Worm (Caenorhabditis elegans) whole organism, early embryonic: ENCODE measurements around the gene srbc-20.
A peak's percentile ranks its signal among the peaks of the same experiment; 100 is the strongest.

Experiments
- B0310.2 ChIP-seq: sonication (generic microtip); optimal IDR thresholded peaks from 2 replicates; lab custom pipeline; 2016; ENCODE audit warnings: mild to moderate bottlenecking, missing genetic modification characterization, missing compliant biosample characterization
- F13C5.2 ChIP-seq: sonication (generic microtip); optimal IDR thresholded peaks from 2 replicates; lab custom pipeline; 2017; ENCODE audit warnings: mild to moderate bottlenecking, missing genetic modification characterization, inconsistent platforms, missing compliant biosample characterization
- aly-1 ChIP-seq: sonication (generic microtip); optimal IDR thresholded peaks from 2 replicates; lab custom pipeline; 2016; ENCODE audit warnings: missing genetic modification characterization, missing compliant biosample characterization
- ama-1 ChIP-seq: fragments of 150-350 bp; optimal IDR thresholded peaks from 2 replicates; lab custom pipeline; 2014
- ceh-13 ChIP-seq: fragments of 200-800 bp; sonication (Bioruptor generic); optimal IDR thresholded peaks from 2 replicates; lab custom pipeline; 2018; ENCODE audit warnings: mild to moderate bottlenecking, missing genetic modification characterization, missing compliant biosample characterization
- ceh-36 ChIP-seq: sonication (generic microtip); optimal IDR thresholded peaks from 2 replicates; lab custom pipeline; 2016; ENCODE audit warnings: missing genetic modification characterization, inconsistent platforms, missing compliant biosample characterization
- ets-7 ChIP-seq: sonication (generic microtip); optimal IDR thresholded peaks from 2 replicates; lab custom pipeline; 2016; ENCODE audit warnings: missing genotype, missing genetic modification characterization, missing compliant biosample characterization
- flt-1 ChIP-seq: fragments of 200-800 bp; sonication (Bioruptor generic); IDR thresholded peaks from 2 replicates; pipeline ENCODE4 v1.3.6; 2022; ENCODE audit warnings: missing genetic modification characterization, missing compliant biosample characterization
- hmbx-1 ChIP-seq: sonication (generic microtip); optimal IDR thresholded peaks from 2 replicates; lab custom pipeline; 2016; ENCODE audit warnings: mild to moderate bottlenecking, missing genetic modification characterization, missing compliant biosample characterization
- hmg-4 ChIP-seq: fragments of 200-800 bp; sonication (Bioruptor generic); optimal IDR thresholded peaks from 2 replicates; lab custom pipeline; 2018; ENCODE audit warnings: mild to moderate bottlenecking, missing genetic modification characterization, missing compliant biosample characterization
- hnd-1 ChIP-seq: sonication (generic microtip); optimal IDR thresholded peaks from 2 replicates; lab custom pipeline; 2016; ENCODE audit warnings: missing genetic modification characterization, missing compliant biosample characterization
- pes-1 ChIP-seq: fragments of 200-800 bp; sonication (Bioruptor generic); IDR thresholded peaks from 2 replicates; pipeline ENCODE4 v1.3.6; 2022; ENCODE audit warnings: missing genetic modification reagents, missing genetic modification characterization, missing compliant biosample characterization
- scrt-1 ChIP-seq: fragments of 200-800 bp; sonication (Bioruptor generic); IDR thresholded peaks from 2 replicates; pipeline ENCODE4 v1.3.6; 2022; ENCODE audit warnings: missing genetic modification characterization, missing compliant biosample characterization
- sea-1 ChIP-seq: fragments of 200-800 bp; sonication (Bioruptor generic); conservative IDR thresholded peaks from 2 replicates; pipeline ENCODE4 v1.3.6; 2022; ENCODE audit warnings: missing genetic modification characterization, missing compliant biosample characterization
- tbx-11 ChIP-seq: fragments of 200-800 bp; sonication (Bioruptor generic); IDR thresholded peaks from 2 replicates; pipeline ENCODE4 v1.3.6; 2022; ENCODE audit warnings: missing genetic modification characterization, missing compliant biosample characterization
- tbx-37 ChIP-seq: fragments of 200-800 bp; sonication (Bioruptor generic); conservative IDR thresholded peaks from 2 replicates; pipeline ENCODE4 v1.3.6; 2022; ENCODE audit warnings: missing genetic modification reagents, missing genetic modification characterization, missing compliant biosample characterization
- tra-4 ChIP-seq: sonication (generic microtip); optimal IDR thresholded peaks from 2 replicates; lab custom pipeline; 2017; ENCODE audit warnings: missing genetic modification characterization, missing compliant biosample characterization

Gene srbc-20

ce11 chrV:2118574-2118973 lies 28.3 kb upstream of the srbc-20 start, which contains the start of gene bgnt-1.2:
TSS of gene bgnt-1.2 (minus strand) at chrV:2118674.
- TF ChIP-seq ceh-36, result no peak
- no peak for TF ChIP-seq sea-1 (GFP tag; lab: Robert Waterston, UW)
- no peak for TF ChIP-seq pes-1
- no peak for TF ChIP-seq B0310.2 (tag; lab: Kevin White, UChicago)

- no peak for TF ChIP-seq B0310.2 (tag; lab: Kevin White, UChicago)
- no peak for TF ChIP-seq ceh-36
- no peak for TF ChIP-seq ets-7 (tag; lab: Kevin White, UChicago)
- TF ChIP-seq pes-1, result no peak
- no peak for TF ChIP-seq hmg-4
- TF ChIP-seq aly-1 (tag; lab: Kevin White, UChicago), result no peak
- TF ChIP-seq ama-1 (lab: Kevin White, UChicago), result no peak
- no peak for TF ChIP-seq hnd-1 (tag; lab: Kevin White, UChicago)
- no peak for TF ChIP-seq F13C5.2 (tag; lab: Kevin White, UChicago)
Observed at ce11 chrV:2119529-2119928, 27.4 kb upstream of the srbc-20 start, which contains the start of gene F22F7.11. TSS of gene F22F7.11 (plus strand) at chrV:2119829.

- no peak for TF ChIP-seq ets-7 (tag; lab: Kevin White, UChicago)
- TF ChIP-seq flt-1, result no peak
- TF ChIP-seq hnd-1 (tag; lab: Kevin White, UChicago), result no peak
- TF ChIP-seq sea-1 (GFP tag; lab: Robert Waterston, UW), result no peak
- no peak for TF ChIP-seq aly-1 (tag; lab: Kevin White, UChicago)
- no peak for TF ChIP-seq B0310.2 (tag; lab: Kevin White, UChicago)
- TF ChIP-seq scrt-1 (GFP tag; lab: Robert Waterston, UW), result no peak
- no peak for TF ChIP-seq ceh-13 (GFP tag; lab: Kevin White, UChicago)
- no peak for TF ChIP-seq hmg-4
- no peak for TF ChIP-seq F13C5.2 (tag; lab: Kevin White, UChicago)
- TF ChIP-seq tra-4, result no peak
- TF ChIP-seq ama-1 (lab: Kevin White, UChicago), result no peak
- TF ChIP-seq ceh-36, result no peak
- TF ChIP-seq pes-1, result no peak
- TF ChIP-seq tbx-37, result no peak
- TF ChIP-seq hmbx-1 (tag; lab: Kevin White, UChicago), result no peak
Observed at ce11 chrV:2121910-2122362, 25.0 kb upstream of the srbc-20 start, which contains the start of gene F22F7.8. TSS of gene F22F7.8 (minus strand) at chrV:2121960.

- TF ChIP-seq ceh-13 (GFP tag; lab: Kevin White, UChicago) (no peak), aly-1 (tag; lab: Kevin White, UChicago) (no peak), ama-1 (lab: Kevin White, UChicago) (no peak), tra-4 (no peak), sea-1 (GFP tag; lab: Robert Waterston, UW) (no peak), hnd-1 (tag; lab: Kevin White, UChicago) (no peak), F13C5.2 (tag; lab: Kevin White, UChicago) (no peak), pes-1 (no peak), hmg-4 (no peak), hmbx-1 (tag; lab: Kevin White, UChicago) (no peak), ceh-36 (no peak), tbx-37 (no peak), ets-7 (tag; lab: Kevin White, UChicago) (no peak), tbx-11 (GFP tag; lab: Robert Waterston, UW) (no peak), scrt-1 (GFP tag; lab: Robert Waterston, UW) (no peak), B0310.2 (tag; lab: Kevin White, UChicago) (no peak), flt-1 (no peak)
Observed at ce11 chrV:2122517-2122916, 24.4 kb upstream of the srbc-20 start, which contains the start of gene F22F7.2. TSS of gene F22F7.2 (plus strand) at chrV:2122782.

ce11 chrV:2123164-2123563 lies 23.7 kb upstream of the srbc-20 start:
- TF ChIP-seq ets-7 (tag; lab: Kevin White, UChicago) (no peak), pes-1 (no peak)

ce11 chrV:2126554-2126953 lies 20.3 kb upstream of the srbc-20 start:
- TF ChIP-seq hmg-4, result no peak
- no peak for TF ChIP-seq ets-7 (tag; lab: Kevin White, UChicago)

- no peak for TF ChIP-seq ceh-36
- TF ChIP-seq flt-1, result no peak
- no peak for TF ChIP-seq tbx-11 (GFP tag; lab: Robert Waterston, UW)
- TF ChIP-seq ama-1 (lab: Kevin White, UChicago), result no peak
- TF ChIP-seq pes-1, result 0 out of 2 replicates have a peak, but pooled peaks have one; percentile 56
- no peak for TF ChIP-seq hmbx-1 (tag; lab: Kevin White, UChicago)
- TF ChIP-seq tbx-37, result peak; percentile 73
Observed at ce11 chrV:2126996-2127585, 19.8 kb upstream of the srbc-20 start, which contains the start of gene ldp-1. TSS of gene ldp-1 (plus strand) at chrV:2127535.

- TF ChIP-seq pes-1, result no peak
- no peak for TF ChIP-seq tbx-11 (GFP tag; lab: Robert Waterston, UW)
- no peak for TF ChIP-seq B0310.2 (tag; lab: Kevin White, UChicago)
- TF ChIP-seq tbx-37, result no peak
- TF ChIP-seq sea-1 (GFP tag; lab: Robert Waterston, UW), result no peak
- TF ChIP-seq scrt-1 (GFP tag; lab: Robert Waterston, UW), result no peak
- TF ChIP-seq ama-1 (lab: Kevin White, UChicago), result no peak
- no peak for TF ChIP-seq flt-1
- no peak for TF ChIP-seq tra-4
- TF ChIP-seq hmg-4, result no peak
- TF ChIP-seq F13C5.2 (tag; lab: Kevin White, UChicago), result no peak
- no peak for TF ChIP-seq ets-7 (tag; lab: Kevin White, UChicago)
- TF ChIP-seq hmbx-1 (tag; lab: Kevin White, UChicago), result no peak
- TF ChIP-seq ceh-13 (GFP tag; lab: Kevin White, UChicago), result no peak
- TF ChIP-seq aly-1 (tag; lab: Kevin White, UChicago), result no peak
- TF ChIP-seq hnd-1 (tag; lab: Kevin White, UChicago), result no peak
- no peak for TF ChIP-seq ceh-36
Observed at ce11 chrV:2132675-2133074, 14.2 kb upstream of the srbc-20 start.
